Fruit fly (Drosophila melanogaster): ENCODE measurements around the gene Gnmt.
A peak's percentile ranks its signal among the peaks of the same experiment; 100 is the strongest.

Gene Gnmt

DNA sequence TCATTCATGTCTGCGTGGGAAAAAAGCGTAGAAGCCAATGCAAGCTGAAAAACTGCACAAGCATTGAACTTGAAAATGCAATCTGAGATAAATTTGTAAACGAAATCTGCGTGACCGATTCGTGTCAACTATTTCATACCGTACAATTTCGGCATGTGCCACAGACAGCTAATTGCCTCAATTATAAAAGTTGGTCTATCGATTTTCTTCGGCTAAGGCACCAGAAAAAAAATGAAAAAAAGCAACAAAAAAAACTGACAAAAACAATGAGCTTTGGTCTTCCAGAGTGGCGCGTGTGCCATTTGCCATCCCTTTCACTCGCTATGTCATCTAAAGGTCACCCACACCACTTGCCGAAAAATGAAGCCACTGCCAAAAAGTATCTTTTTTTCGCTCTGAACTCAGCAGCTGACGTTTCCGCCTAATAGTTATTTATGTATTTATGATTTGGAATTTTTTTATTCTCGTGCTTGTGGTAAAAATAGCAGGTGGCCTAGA is 44.2 kb downstream of the Gnmt start:
- TF ChIP-seq Rel (GFP tag; optimal IDR thresholded peaks at IDR 0.05) (no peak), Rel (tag; optimal IDR thresholded peaks at IDR 0.05) (no peak), jim (GFP tag; optimal IDR thresholded peaks at IDR 0.05) (no peak), tai (GFP tag; optimal IDR thresholded peaks at IDR 0.05) (no peak)

DNA sequence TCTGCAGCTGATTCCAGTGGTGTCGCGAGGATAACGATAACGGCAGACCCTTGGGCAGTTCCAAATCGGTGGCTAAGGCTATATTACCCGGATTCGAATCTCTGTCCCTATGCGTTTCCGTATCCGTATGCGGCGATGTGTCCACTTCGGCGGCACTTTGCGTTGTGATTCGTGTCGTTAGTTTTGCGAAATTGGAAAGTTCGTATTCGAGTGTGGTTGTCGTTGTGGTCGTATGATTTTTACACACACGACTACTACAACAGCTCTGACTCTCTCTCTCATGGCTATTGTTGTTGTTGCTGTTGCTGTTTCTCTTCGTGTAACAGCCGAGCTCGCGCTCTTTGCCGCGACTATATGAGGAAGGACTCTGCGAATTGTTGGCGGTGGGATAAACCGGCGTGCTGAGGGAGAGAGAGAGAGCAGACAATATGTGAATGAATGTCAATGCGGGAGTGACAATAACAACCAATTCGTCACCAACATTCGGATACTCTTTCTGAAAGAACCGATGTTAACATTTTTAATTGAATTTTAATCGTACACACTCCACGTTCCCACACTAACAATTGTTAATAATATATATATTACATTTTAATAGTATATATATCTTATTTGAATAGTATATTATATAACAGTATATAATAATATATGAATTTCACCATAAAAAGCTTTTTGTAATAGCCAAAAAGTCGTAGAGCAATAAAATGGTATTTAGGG is 45.4 kb downstream of the Gnmt start:
- TF ChIP-seq Hr78 (GFP tag; optimal IDR thresholded peaks at IDR 0.05) = no peak
- TF ChIP-seq brk (GFP tag; optimal IDR thresholded peaks at IDR 0.05) = no peak
- peak; percentile 62 for TF ChIP-seq h (GFP tag; optimal IDR thresholded peaks at IDR 0.05)
- peak; percentile 63 for TF ChIP-seq CrebA (GFP tag; optimal IDR thresholded peaks at IDR 0.05; ENCODE audit: borderline replicate concordance)
- peak; percentile 39 for TF ChIP-seq rgr (GFP tag; optimal IDR thresholded peaks at IDR 0.05)
- TF ChIP-seq dl (GFP tag; optimal IDR thresholded peaks at IDR 0.05; ENCODE audit: insufficient read depth in 1 of 2, partially characterized antibody in 2 of 2) = peak; percentile 77 to 83
- no peak for TF ChIP-seq Rel (GFP tag; optimal IDR thresholded peaks at IDR 0.05)
- peak; percentile 57 for TF ChIP-seq Rel (tag; optimal IDR thresholded peaks at IDR 0.05)
- TF ChIP-seq sage (GFP tag; optimal IDR thresholded peaks at IDR 0.05) = peak; percentile 18
- peak; percentile 62 for TF ChIP-seq psq (GFP tag; optimal IDR thresholded peaks at IDR 0.05)
- TF ChIP-seq Vsx2 (GFP tag; optimal IDR thresholded peaks at IDR 0.05; ENCODE audit: partially characterized antibody) = peak; percentile 51
- TF ChIP-seq Mio (GFP tag; optimal IDR thresholded peaks at IDR 0.05) = no peak
- no peak for TF ChIP-seq CG9705 (GFP tag; optimal IDR thresholded peaks at IDR 0.05)
- no peak for TF ChIP-seq Abd-B (GFP tag; optimal IDR thresholded peaks at IDR 0.05)
- TF ChIP-seq dmrt93B (GFP tag; optimal IDR thresholded peaks at IDR 0.05) = peak; percentile 38
- no peak for TF ChIP-seq pan (optimal IDR thresholded peaks at IDR 0.05)
- peak; percentile 52 for TF ChIP-seq Sp1 (GFP tag; optimal IDR thresholded peaks at IDR 0.05)
- no peak for TF ChIP-seq Dfd (GFP tag; optimal IDR thresholded peaks at IDR 0.05)
- TF ChIP-seq dsf (GFP tag; optimal IDR thresholded peaks at IDR 0.05; ENCODE audit: borderline replicate concordance) = no peak
- no peak for TF ChIP-seq N (GFP tag; optimal IDR thresholded peaks at IDR 0.05)
- TF ChIP-seq OdsH (GFP tag; optimal IDR thresholded peaks at IDR 0.05) = peak; percentile 27
- no peak for TF ChIP-seq ey (GFP tag; optimal IDR thresholded peaks at IDR 0.05)
- no peak for TF ChIP-seq Myc (optimal IDR thresholded peaks at IDR 0.05)
- peak; percentile 46 for TF ChIP-seq woc (GFP tag; optimal IDR thresholded peaks at IDR 0.05)
- TF ChIP-seq Jra (GFP tag; optimal IDR thresholded peaks at IDR 0.05) = no peak
- TF ChIP-seq usp (GFP tag; optimal IDR thresholded peaks at IDR 0.05) = no peak
- TF ChIP-seq fru (GFP tag; optimal IDR thresholded peaks at IDR 0.05) = peak; percentile 36
- TF ChIP-seq foxo (GFP tag; optimal IDR thresholded peaks at IDR 0.05) = peak in 1 of 2 experiments; percentile 68
- TF ChIP-seq HLH106 (tag; optimal IDR thresholded peaks at IDR 0.05) = peak; percentile 59
- no peak for TF ChIP-seq br (GFP tag; optimal IDR thresholded peaks at IDR 0.05)
- peak; percentile 71 for TF ChIP-seq Hr83 (GFP tag; optimal IDR thresholded peaks at IDR 0.05; ENCODE audit: poor library complexity, severe bottlenecking)
- no peak for TF ChIP-seq GATAd (GFP tag; optimal IDR thresholded peaks at IDR 0.05)
- peak; percentile 72 for TF ChIP-seq Dif (GFP tag; optimal IDR thresholded peaks at IDR 0.05; ENCODE audit: partially characterized antibody)
- TF ChIP-seq Hnf4 (GFP tag; optimal IDR thresholded peaks at IDR 0.05) = no peak
- TF ChIP-seq lola (GFP tag; optimal IDR thresholded peaks at IDR 0.05) = no peak
